Worm (Caenorhabditis elegans) whole organism, late embryonic: ENCODE data around the gene acbp-4.

Experiments used
- ama-1 ChIP-seq: fragments of 150-350 bp; optimal IDR thresholded peaks from 2 replicates; lab custom pipeline; 2014
- ceh-19 ChIP-seq: fragments of 200-800 bp; sonication (Bioruptor generic); optimal IDR thresholded peaks from 2 replicates; lab custom pipeline; 2018; ENCODE audit warnings: mild to moderate bottlenecking, missing genetic modification characterization, missing compliant biosample characterization
- ceh-2 ChIP-seq: sonication (generic microtip); optimal IDR thresholded peaks from 2 replicates; lab custom pipeline; 2016; ENCODE audit warnings: missing genotype, missing genetic modification characterization, missing compliant biosample characterization
- ceh-9 ChIP-seq: sonication (generic microtip); optimal IDR thresholded peaks from 2 replicates; lab custom pipeline; 2016; ENCODE audit warnings: mild to moderate bottlenecking, missing genetic modification characterization, inconsistent platforms, missing compliant biosample characterization
- hlh-30 ChIP-seq: sonication (generic microtip); optimal IDR thresholded peaks from 2 replicates; lab custom pipeline; 2017; ENCODE audit warnings: antibody characterized with exemption, missing genetic modification characterization, missing compliant biosample characterization; ENCODE audit not compliant: insufficient read depth
- lin-11 ChIP-seq: fragments of 200-800 bp; sonication (Bioruptor generic); optimal IDR thresholded peaks from 2 replicates; lab custom pipeline; 2018; ENCODE audit warnings: mild to moderate bottlenecking, missing genetic modification characterization, missing compliant biosample characterization
- pat-9 ChIP-seq: fragments of 200-800 bp; sonication (Bioruptor generic); optimal IDR thresholded peaks from 2 replicates; lab custom pipeline; 2018; ENCODE audit warnings: mild to moderate bottlenecking, missing genetic modification characterization, moderate library complexity, missing compliant biosample characterization
- pqm-1 ChIP-seq: sonication (generic microtip); optimal IDR thresholded peaks from 2 replicates; lab custom pipeline; 2016; ENCODE audit warnings: missing genetic modification characterization, missing compliant biosample characterization

DNA sequence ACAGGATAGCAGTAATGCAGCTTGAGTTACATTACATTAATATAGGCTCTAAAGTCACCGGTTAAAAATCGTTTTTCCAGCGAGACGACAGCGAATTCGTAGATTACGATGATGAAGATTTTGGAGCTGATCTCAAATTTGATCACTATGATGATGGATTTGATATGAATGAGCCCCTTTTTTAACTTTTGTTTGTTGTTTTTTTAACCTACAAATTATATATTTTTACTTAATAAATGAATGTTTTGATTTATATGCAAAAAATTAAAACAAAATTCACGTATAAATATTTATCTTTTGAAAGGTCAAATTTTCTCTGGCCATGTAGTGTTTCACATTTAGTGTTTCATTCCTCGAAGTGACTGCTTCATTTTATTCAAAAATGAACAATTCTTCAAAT, 34.5 kb upstream of the acbp-4 start, which contains the start of gene F08F8.6:
- TF ChIP-seq lin-11 (no peak), ceh-9 (tag; lab: Kevin White, UChicago) (no peak), pqm-1 (tag; lab: Kevin White, UChicago) (no peak), ceh-2 (tag; lab: Kevin White, UChicago) (no peak), ama-1 (lab: Kevin White, UChicago) (no peak), pat-9 (tag; lab: Kevin White, UChicago) (no peak), hlh-30 (tag; lab: Kevin White, UChicago) (no peak), ceh-19 (GFP tag; lab: Kevin White, UChicago) (no peak)
